Worm (Caenorhabditis elegans): ENCODE results near the gene nphp-1.
A peak's percentile ranks its signal among the peaks of the same experiment; 100 is the strongest.

nphp-1 gene

DNA sequence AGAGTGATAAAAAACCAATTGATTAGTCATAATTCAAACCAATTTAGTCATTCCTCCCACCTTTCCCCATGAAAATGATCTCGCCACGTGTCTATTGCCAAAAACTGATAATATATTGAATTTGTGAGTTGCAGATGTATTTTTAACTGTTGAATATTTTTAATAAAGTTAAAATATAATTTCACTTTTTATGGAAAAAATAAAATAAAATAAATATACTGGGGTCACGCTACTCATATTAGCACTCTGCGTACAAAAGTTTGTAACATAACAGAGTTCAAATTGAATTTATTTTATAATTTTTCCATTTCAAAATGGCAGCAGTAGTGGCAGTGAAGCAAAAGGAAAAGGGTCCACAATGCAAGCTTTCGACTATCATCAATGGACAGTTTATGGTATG, 33.9 kb downstream of the nphp-1 start, which contains the start of gene C14A4.13 (continued):
- TF ChIP-seq pha-2 (tag; optimal IDR thresholded peaks at IDR 0.05): no peak
- no peak for TF ChIP-seq ceh-48 (tag; optimal IDR thresholded peaks at IDR 0.05)

DNA sequence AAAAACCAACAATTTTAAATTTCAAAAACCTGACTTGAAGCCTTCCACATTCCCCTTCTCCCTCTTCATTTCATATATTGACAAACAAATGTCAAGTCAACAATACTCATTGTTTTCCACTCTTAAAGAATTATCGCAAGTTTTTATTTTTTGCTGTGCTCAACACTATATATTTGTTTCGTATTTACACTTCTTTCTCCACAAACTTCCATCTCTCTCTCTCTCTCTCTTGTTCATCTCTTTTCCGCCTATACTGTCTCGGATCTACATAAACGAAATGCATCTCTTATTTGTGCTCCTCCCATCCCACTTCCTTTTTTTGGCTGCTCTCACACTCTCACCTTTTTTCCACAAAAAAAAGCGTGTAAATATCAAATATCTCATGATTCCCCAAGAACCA, 39.3 kb downstream of the nphp-1 start, which contains the start of gene C14A4.12:
C14A4.12 (plus strand) TSS at position 301 of the 400 bp plus-strand sequence.
- TF ChIP-seq odd-2 (tag; optimal IDR thresholded peaks at IDR 0.05): no peak
- TF ChIP-seq lim-6 (tag; optimal IDR thresholded peaks at IDR 0.05): no peak
- TF ChIP-seq ceh-22 (tag; optimal IDR thresholded peaks at IDR 0.05): no peak
- no peak for TF ChIP-seq ceh-30 (tag; optimal IDR thresholded peaks at IDR 0.05)
- no peak for TF ChIP-seq unc-42 (tag; optimal IDR thresholded peaks at IDR 0.05)

DNA sequence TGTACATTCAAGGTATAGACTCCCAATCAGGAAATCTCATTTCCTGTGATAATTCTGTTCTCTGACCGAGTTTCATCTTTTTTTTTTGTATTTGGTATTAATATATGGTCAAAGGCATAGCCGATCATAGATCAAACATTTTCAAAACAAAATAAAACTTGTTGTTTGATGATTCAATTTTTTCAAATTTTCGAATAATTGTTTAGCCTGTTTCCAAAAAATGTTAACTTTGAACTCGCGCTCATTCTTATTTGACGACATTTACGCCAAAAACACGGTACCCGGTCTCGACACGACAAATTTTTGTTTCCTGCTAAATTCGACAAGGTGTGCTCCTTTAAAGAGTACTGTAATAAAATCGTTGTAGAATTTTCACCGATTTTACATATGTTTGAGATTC, 43.2 kb downstream of the nphp-1 start:
- TF ChIP-seq elt-2 (tag; optimal IDR thresholded peaks at IDR 0.05): no peak
- no peak for TF ChIP-seq ets-4 (tag; optimal IDR thresholded peaks at IDR 0.05)

DNA sequence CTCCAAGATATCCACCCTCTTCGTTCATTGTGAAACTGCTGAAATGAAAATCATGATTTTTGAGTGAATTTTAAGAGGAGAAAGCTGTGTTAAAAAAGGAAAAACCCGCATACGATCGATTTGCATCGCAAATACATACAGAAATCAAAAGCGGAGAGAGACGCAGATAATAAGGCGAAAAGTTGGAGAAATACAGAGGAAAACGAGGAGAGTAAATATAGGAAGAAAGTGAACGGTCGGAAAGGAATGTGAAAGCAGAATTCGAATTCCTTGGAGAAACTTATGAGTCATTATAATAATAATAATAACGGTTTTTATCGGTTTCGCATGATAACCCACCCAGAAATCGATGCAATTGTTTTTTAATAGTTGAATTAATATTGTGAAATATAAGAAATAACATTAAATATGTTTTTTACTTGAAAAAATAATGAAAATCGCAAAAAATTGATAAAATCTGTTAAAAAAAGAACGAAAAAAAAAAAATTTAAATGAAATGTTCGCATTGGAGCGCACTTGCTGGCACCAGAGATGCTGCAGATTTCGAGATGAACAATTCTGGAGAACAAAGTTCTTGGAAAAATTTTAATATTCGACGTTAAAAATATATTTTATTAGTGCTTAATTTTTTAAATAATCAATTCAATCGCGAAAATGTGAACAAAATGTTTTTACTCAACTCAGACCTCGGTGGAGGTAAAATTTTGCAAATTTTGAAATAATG, 44.7 kb downstream of the nphp-1 start, which contains the start of gene ccm-3:
ccm-3 (minus strand) TSS at position 38 of the 724 bp plus-strand sequence.
- no peak for TF ChIP-seq ref-2 (tag; optimal IDR thresholded peaks at IDR 0.05)
- TF ChIP-seq nfya-1 (tag; optimal IDR thresholded peaks at IDR 0.05): peak; percentile 21
- TF ChIP-seq ceh-9 (tag; optimal IDR thresholded peaks at IDR 0.05): no peak
- TF ChIP-seq dve-1 (tag; optimal IDR thresholded peaks at IDR 0.05): no peak
- TF ChIP-seq unc-55 (GFP tag; optimal IDR thresholded peaks at IDR 0.05): no peak
- no peak for TF ChIP-seq tbx-2 (tag; optimal IDR thresholded peaks at IDR 0.05)
- TF ChIP-seq ztf-16 (tag; optimal IDR thresholded peaks at IDR 0.05): no peak

DNA sequence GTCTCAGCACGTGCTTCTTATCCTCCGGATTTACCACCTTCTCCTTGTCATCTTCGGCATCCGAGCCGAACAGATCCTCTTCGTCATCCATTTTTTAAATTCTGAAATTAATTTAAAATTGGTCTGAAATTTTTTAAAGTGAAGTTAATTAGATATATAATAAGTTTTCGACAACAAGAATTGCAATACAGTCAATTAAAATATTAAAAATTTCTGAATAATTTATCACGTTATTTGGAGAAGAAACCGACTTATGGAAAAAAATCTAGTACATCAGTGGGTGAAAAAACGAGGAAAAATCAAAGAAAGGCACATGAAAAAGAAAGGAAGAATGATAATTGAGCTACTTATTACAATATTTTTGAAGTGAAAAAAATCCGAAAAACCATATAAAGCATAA, 46.5 kb downstream of the nphp-1 start, which contains the start of gene taf-13:
taf-13 (minus strand) TSS at position 101 of the 400 bp plus-strand sequence.
- TF ChIP-seq C38D4.7 (GFP tag; optimal IDR thresholded peaks at IDR 0.05) (no peak), sox-2 (GFP tag; IDR thresholded peaks at IDR 0.05) (no peak), ahr-1 (tag; optimal IDR thresholded peaks at IDR 0.05) (no peak), hlh-6 (tag; optimal IDR thresholded peaks at IDR 0.05) (no peak), ceh-24 (tag; optimal IDR thresholded peaks at IDR 0.05) (no peak), rnt-1 (tag; optimal IDR thresholded peaks at IDR 0.05) (no peak), odd-2 (tag; optimal IDR thresholded peaks at IDR 0.05) (no peak), sdc-2 (tag; optimal IDR thresholded peaks at IDR 0.05) (no peak), ceh-9 (tag; optimal IDR thresholded peaks at IDR 0.05) (no peak), hlh-30 (tag; optimal IDR thresholded peaks at IDR 0.05; ENCODE audit: insufficient read depth) (no peak)

DNA sequence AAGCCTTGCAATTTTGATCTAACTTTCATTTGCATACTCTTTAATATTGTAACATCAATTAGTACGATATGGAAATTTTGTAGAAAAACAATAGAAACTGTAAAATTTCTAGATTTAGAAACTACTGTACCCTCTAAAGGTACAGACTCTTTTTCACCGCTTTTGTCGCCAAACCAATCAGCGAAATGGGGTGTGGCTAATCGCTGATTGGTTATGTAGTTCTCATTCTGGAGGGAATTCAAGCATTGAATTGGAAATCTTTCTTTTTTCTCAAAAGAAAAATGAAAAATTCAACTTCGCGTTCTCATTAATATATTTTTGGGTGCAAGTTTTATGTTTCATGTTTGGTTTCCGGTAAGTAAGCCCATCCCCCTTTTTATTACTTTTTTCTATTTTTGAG, 48.5 kb downstream of the nphp-1 start:
- TF ChIP-seq sdc-2 (tag; optimal IDR thresholded peaks at IDR 0.05) (no peak), nfya-1 (tag; optimal IDR thresholded peaks at IDR 0.05) (peak; percentile 63), gmeb-2 (tag; optimal IDR thresholded peaks at IDR 0.05) (no peak)

DNA sequence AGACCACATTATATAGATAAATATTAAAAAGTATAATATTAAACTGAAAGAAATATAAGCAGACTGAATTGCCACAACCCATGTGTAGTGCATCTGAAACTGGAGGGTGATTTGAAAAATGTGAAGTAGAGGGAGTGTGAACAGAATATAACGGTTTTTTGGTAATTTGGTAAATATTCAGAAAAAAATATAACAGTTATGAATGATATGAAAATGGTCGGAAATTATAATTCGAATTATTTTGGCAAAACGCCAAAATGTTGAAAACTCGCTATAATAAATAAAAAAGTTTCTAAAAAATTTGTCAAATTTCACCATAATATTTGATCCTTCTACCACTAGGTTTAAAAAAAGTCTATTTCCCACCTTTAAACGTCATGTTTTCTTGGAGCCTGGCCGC, 49.9 kb downstream of the nphp-1 start, which contains the start of gene srv-2:
srv-2 (minus strand) TSS at position 101 of the 400 bp plus-strand sequence.
- no peak for TF ChIP-seq elt-4 (tag; optimal IDR thresholded peaks at IDR 0.05)
- TF ChIP-seq ceh-31 (tag; optimal IDR thresholded peaks at IDR 0.05): no peak
- no peak for TF ChIP-seq ceh-18 (tag; optimal IDR thresholded peaks at IDR 0.05)
- TF ChIP-seq F13H6.1 (tag; optimal IDR thresholded peaks at IDR 0.05): no peak
